Fruit fly (Drosophila melanogaster) whole organism, pupa: Measurements from ENCODE around the gene CG6951.

Experiments used
- CG10348 ChIP-seq: fragments of 200-800 bp; sonication (Bioruptor generic); IDR thresholded peaks from 2 replicates; pipeline ENCODE4 v1.3.6; 2022; ENCODE audit warnings: missing biosample characterization, missing genetic modification characterization
- CG12605 ChIP-seq: fragments of 200-800 bp; sonication (Bioruptor generic); IDR thresholded peaks from 2 replicates; pipeline ENCODE4 v1.3.6; 2022; ENCODE audit warnings: missing biosample characterization, missing genetic modification characterization
- CG13204 ChIP-seq: fragments of 200-800 bp; sonication (Bioruptor generic); optimal IDR thresholded peaks from 2 replicates; lab custom pipeline; 2018; ENCODE audit warnings: missing biosample characterization, mild to moderate bottlenecking, missing genetic modification characterization, moderate library complexity
- CG14655 ChIP-seq: fragments of 200-800 bp; sonication (Bioruptor generic); optimal IDR thresholded peaks from 3 replicates; lab custom pipeline; 2017; ENCODE audit warnings: mild to moderate bottlenecking, missing biosample characterization, missing genetic modification reagents, missing genetic modification characterization
- CG15710 ChIP-seq: fragments of 200-800 bp; sonication (Bioruptor generic); optimal IDR thresholded peaks from 2 replicates; lab custom pipeline; 2018; ENCODE audit warnings: missing biosample characterization, mild to moderate bottlenecking, missing genetic modification characterization, moderate library complexity
- CG17806 ChIP-seq: fragments of 200-800 bp; sonication (Bioruptor generic); optimal IDR thresholded peaks from 2 replicates; lab custom pipeline; 2018; ENCODE audit warnings: missing biosample characterization, mild to moderate bottlenecking, missing genetic modification characterization, moderate library complexity
- CG32121 ChIP-seq: fragments of 200-800 bp; sonication (Bioruptor generic); IDR thresholded peaks from 2 replicates; pipeline ENCODE4 v1.3.6; 2022; ENCODE audit warnings: missing biosample characterization, missing genetic modification characterization
- CG34367 ChIP-seq: fragments of 200-800 bp; sonication (Bioruptor generic); optimal IDR thresholded peaks from 2 replicates; lab custom pipeline; 2018; ENCODE audit warnings: missing biosample characterization, mild to moderate bottlenecking, missing genetic modification characterization
- CG4496 ChIP-seq: fragments of 200-800 bp; sonication (Bioruptor generic); IDR thresholded peaks from 3 replicates; pipeline ENCODE4 v1.3.6; 2022; ENCODE audit warnings: missing biosample characterization, missing genetic modification characterization
- CG8159 ChIP-seq: fragments of 200-800 bp; sonication (Bioruptor generic); optimal IDR thresholded peaks from 3 replicates; lab custom pipeline; 2018; ENCODE audit warnings: missing biosample characterization, mild to moderate bottlenecking, missing genetic modification characterization, moderate library complexity
- CG8301 ChIP-seq: fragments of 200-800 bp; sonication (Bioruptor generic); optimal IDR thresholded peaks from 2 replicates; lab custom pipeline; 2018; ENCODE audit warnings: missing biosample characterization, mild to moderate bottlenecking, missing genetic modification characterization
- CG9948 ChIP-seq: fragments of 200-800 bp; sonication (Bioruptor generic); optimal IDR thresholded peaks from 2 replicates; lab custom pipeline; 2018; ENCODE audit warnings: missing biosample characterization, mild to moderate bottlenecking, missing genetic modification characterization, moderate library complexity
- D1 ChIP-seq: fragments of 200-800 bp; sonication (Bioruptor generic); optimal IDR thresholded peaks from 2 replicates; lab custom pipeline; 2018; ENCODE audit warnings: missing biosample characterization, mild to moderate bottlenecking, missing genetic modification characterization, moderate library complexity
- EcR ChIP-seq: fragments of 200-800 bp; sonication (Bioruptor generic); optimal IDR thresholded peaks from 3 replicates; lab custom pipeline; 2019; ENCODE audit warnings: missing biosample characterization, missing genetic modification characterization, mild to moderate bottlenecking, moderate library complexity, missing genetic modification reagents
- Ets98B ChIP-seq: fragments of 200-800 bp; sonication (Bioruptor generic); IDR thresholded peaks from 2 replicates; pipeline ENCODE4 v1.3.6; 2022; ENCODE audit warnings: missing biosample characterization, missing genetic modification characterization
- Pif1A ChIP-seq: fragments of 200-800 bp; sonication (Bioruptor generic); optimal IDR thresholded peaks from 3 replicates; lab custom pipeline; 2016; ENCODE audit warnings: missing biosample characterization, missing genetic modification characterization
- Pif1B ChIP-seq: fragments of 200-800 bp; sonication (Bioruptor generic); optimal IDR thresholded peaks from 3 replicates; lab custom pipeline; 2016; ENCODE audit warnings: missing biosample characterization, missing genetic modification characterization
- Snoo ChIP-seq: fragments of 200-800 bp; sonication (Bioruptor generic); optimal IDR thresholded peaks from 3 replicates; lab custom pipeline; 2017; ENCODE audit warnings: missing biosample characterization, mild to moderate bottlenecking, missing genetic modification characterization, inconsistent platforms
- fd96Ca ChIP-seq: fragments of 200-800 bp; sonication (Bioruptor generic); IDR thresholded peaks from 3 replicates; pipeline ENCODE4 v1.3.6; 2022; ENCODE audit warnings: missing biosample characterization, missing genetic modification characterization
- gl ChIP-seq: fragments of 200-800 bp; sonication (Bioruptor generic); optimal IDR thresholded peaks from 2 replicates; lab custom pipeline; 2018; ENCODE audit warnings: missing biosample characterization, mild to moderate bottlenecking, missing genetic modification characterization
- rn ChIP-seq: fragments of 200-800 bp; sonication (Bioruptor generic); IDR thresholded peaks from 2 replicates; pipeline ENCODE4 v1.3.6; 2022; ENCODE audit warnings: missing biosample characterization, missing genetic modification characterization

CG6951 gene

DNA sequence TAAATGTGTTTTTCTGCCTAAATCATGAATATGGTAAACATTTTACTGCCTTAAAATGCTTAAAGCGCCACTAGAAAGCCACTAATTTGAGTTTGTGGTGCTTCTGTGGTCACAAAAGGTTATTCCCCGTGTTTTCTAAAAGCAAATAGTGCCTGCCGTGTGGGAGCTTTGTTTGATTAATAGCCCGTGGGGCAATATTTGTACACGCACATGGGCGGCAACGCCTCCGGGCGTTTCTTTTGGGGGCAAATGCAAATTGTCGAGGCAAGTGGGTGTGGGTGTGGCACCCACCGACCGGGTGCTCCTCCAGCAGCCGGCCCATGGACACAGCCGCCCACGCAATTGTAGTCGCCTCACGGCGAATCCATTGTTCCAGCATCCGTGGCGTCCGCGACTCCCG, 34.8 kb downstream of the CG6951 start:
- no peak for TF ChIP-seq CG13204 (GFP tag; lab: Kevin White, UChicago)
- TF ChIP-seq fd96Ca (GFP tag; lab: Robert Waterston, UW) = no peak
- no peak for TF ChIP-seq CG17806
- TF ChIP-seq CG8159 (tag; lab: Kevin White, UChicago) = no peak
- TF ChIP-seq CG9948 (tag; lab: Kevin White, UChicago) = no peak
- no peak for TF ChIP-seq D1 (tag; lab: Kevin White, UChicago)
- TF ChIP-seq rn (GFP tag; lab: Robert Waterston, UW) = no peak
- TF ChIP-seq CG12605 (GFP tag; lab: Robert Waterston, UW) = no peak
- no peak for TF ChIP-seq EcR (GFP tag; lab: Kevin White, UChicago)
- TF ChIP-seq CG34367 (tag; lab: Kevin White, UChicago) = no peak
- TF ChIP-seq gl (tag; lab: Kevin White, UChicago) = no peak
- TF ChIP-seq CG4496 = no peak

DNA sequence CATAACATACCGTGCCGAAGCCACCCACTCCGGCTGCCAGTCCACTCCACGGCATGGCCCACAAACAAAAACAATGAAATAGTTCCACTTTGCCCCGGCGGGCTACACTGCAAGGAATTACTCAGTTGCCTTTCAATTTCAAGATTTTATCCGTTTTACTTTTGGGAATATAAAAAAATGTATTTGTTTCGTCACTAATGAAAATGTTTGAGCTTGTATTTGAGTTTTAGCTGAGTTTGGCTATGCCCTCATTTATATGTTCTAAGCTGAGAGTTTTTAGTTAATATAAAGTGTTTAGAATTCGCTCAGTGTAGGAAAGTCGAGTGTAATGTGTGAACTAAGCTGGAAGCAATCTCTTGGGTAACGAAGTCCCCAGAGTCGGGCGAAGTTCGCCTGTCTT, 35.5 kb downstream of the CG6951 start:
- TF ChIP-seq CG32121 = 0 out of 2 replicates have a peak, but pooled peaks have one; percentile 37
- 0 out of 2 replicates have a peak, but pooled peaks have one; percentile 48 for TF ChIP-seq Ets98B (GFP tag; lab: Robert Waterston, UW)
- TF ChIP-seq gl (tag; lab: Kevin White, UChicago) = no peak
- TF ChIP-seq CG8159 (tag; lab: Kevin White, UChicago) = peak; percentile 39
- TF ChIP-seq CG17806 = no peak
- no peak for TF ChIP-seq CG8301 (tag; lab: Kevin White, UChicago)
- TF ChIP-seq CG14655 = peak; percentile 47
- TF ChIP-seq fd96Ca (GFP tag; lab: Robert Waterston, UW) = 0 out of 3 replicates have a peak, but pooled peaks have one; percentile 35
- peak; percentile 7 for TF ChIP-seq Pif1B
- TF ChIP-seq EcR (GFP tag; lab: Kevin White, UChicago) = no peak
- no peak for TF ChIP-seq CG4496
- peak; percentile 43 for TF ChIP-seq Pif1A (GFP tag; lab: Kevin White, UChicago)

DNA sequence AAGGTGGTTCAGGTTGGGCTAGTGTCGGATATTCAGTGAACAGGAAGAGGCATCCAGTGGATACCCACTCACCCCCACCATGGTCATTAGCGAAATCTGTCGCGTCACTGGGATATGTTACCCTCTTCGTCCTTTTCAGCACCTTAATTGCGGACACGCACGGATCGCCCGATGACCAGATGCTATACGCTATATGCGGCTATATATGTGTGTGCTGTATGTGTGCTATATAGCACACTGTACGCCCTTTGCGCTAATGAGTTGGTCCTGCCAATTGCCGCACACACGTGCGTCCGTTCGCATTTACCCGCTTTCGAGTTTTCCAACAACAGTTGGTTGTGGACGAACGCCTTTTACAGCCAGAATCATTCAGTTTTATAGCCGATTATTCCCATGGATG, 40.2 kb downstream of the CG6951 start:
- no peak for TF ChIP-seq CG34367 (tag; lab: Kevin White, UChicago)

DNA sequence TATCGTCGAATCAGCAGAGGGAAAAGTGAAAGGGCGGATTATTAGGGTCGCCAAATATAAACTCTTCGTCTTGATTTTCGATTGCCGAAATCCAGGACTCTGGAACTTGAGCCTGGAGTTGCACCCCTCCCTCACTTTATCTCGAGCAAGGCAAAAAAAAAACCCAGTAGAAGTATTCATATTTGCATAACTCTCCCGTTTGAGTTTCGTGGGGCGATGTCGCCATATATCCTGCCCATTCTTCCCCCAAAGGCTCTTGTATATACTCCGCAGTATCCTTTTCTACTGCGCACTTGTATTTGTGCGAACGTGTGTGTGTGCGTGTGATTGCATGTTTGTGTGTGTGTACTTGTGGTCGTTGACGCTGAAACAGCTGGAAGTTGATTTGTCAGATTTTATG, 46.0 kb downstream of the CG6951 start:
- TF ChIP-seq CG4496 (no peak), rn (GFP tag; lab: Robert Waterston, UW) (no peak), CG9948 (tag; lab: Kevin White, UChicago) (no peak), CG13204 (GFP tag; lab: Kevin White, UChicago) (no peak), CG12605 (GFP tag; lab: Robert Waterston, UW) (no peak), CG8301 (tag; lab: Kevin White, UChicago) (no peak), D1 (tag; lab: Kevin White, UChicago) (no peak), CG17806 (no peak), Ets98B (GFP tag; lab: Robert Waterston, UW) (no peak), Pif1A (GFP tag; lab: Kevin White, UChicago) (no peak), CG8159 (tag; lab: Kevin White, UChicago) (no peak), CG32121 (no peak), CG15710 (tag; lab: Kevin White, UChicago) (no peak), CG10348 (no peak), Snoo (tag; lab: Kevin White, UChicago) (no peak), EcR (GFP tag; lab: Kevin White, UChicago) (no peak), CG34367 (tag; lab: Kevin White, UChicago) (no peak)
